Fruit fly (Drosophila melanogaster) whole organism, embryonic: ENCODE measurements around the gene CG11309.

Experiments
- Atf3 ChIP-seq: fragments of 200-800 bp; sonication (Bioruptor generic); optimal IDR thresholded peaks from 3 replicates; lab custom pipeline; 2016; ENCODE audit warnings: missing biosample characterization, missing genetic modification characterization
- Atf6 ChIP-seq: fragments of 200-800 bp; sonication (Bioruptor generic); IDR thresholded peaks from 2 replicates; pipeline ENCODE4 v1.3.6; 2022; ENCODE audit warnings: missing biosample characterization, missing genetic modification characterization
- Bteb2 ChIP-seq: fragments of 200-800 bp; sonication (Bioruptor generic); optimal IDR thresholded peaks from 2 replicates; lab custom pipeline; 2016; ENCODE audit warnings: missing biosample characterization, missing genetic modification characterization
- CG10462 ChIP-seq: fragments of 200-800 bp; sonication (Bioruptor generic); optimal IDR thresholded peaks from 2 replicates; lab custom pipeline; 2016; ENCODE audit warnings: missing biosample characterization, missing genetic modification characterization
- CG10979 ChIP-seq: fragments of 200-800 bp; sonication (Bioruptor generic); optimal IDR thresholded peaks from 2 replicates; lab custom pipeline; 2018; ENCODE audit warnings: missing biosample characterization, mild to moderate bottlenecking, missing genetic modification characterization, moderate library complexity
- CG12071 ChIP-seq: fragments of 200-800 bp; sonication (Bioruptor generic); optimal IDR thresholded peaks from 3 replicates; lab custom pipeline; 2018; ENCODE audit warnings: missing biosample characterization, mild to moderate bottlenecking, missing genetic modification characterization
- CG12219 ChIP-seq: fragments of 200-800 bp; sonication (Bioruptor generic); optimal IDR thresholded peaks from 3 replicates; lab custom pipeline; 2018; ENCODE audit warnings: missing biosample characterization, mild to moderate bottlenecking, missing genetic modification characterization
- CG1233 ChIP-seq: fragments of 200-800 bp; sonication (Bioruptor generic); optimal IDR thresholded peaks from 4 replicates; lab custom pipeline; 2018; ENCODE audit warnings: missing biosample characterization, mild to moderate bottlenecking, missing genetic modification characterization
- CG12744 ChIP-seq: fragments of 200-800 bp; sonication (Bioruptor generic); optimal IDR thresholded peaks from 2 replicates; lab custom pipeline; 2016; ENCODE audit warnings: missing biosample characterization, missing genetic modification characterization
- CG12769 ChIP-seq: fragments of 200-800 bp; sonication (Bioruptor generic); optimal IDR thresholded peaks from 2 replicates; lab custom pipeline; 2019; ENCODE audit warnings: missing biosample characterization, mild to moderate bottlenecking, missing genetic modification characterization, moderate library complexity
- CG1602 ChIP-seq: fragments of 200-800 bp; sonication (Bioruptor generic); optimal IDR thresholded peaks from 3 replicates; lab custom pipeline; 2016; ENCODE audit warnings: missing biosample characterization, missing genetic modification characterization
- CG1647 ChIP-seq: fragments of 200-800 bp; sonication (Bioruptor generic); optimal IDR thresholded peaks from 3 replicates; lab custom pipeline; 2016; ENCODE audit warnings: missing biosample characterization, missing genetic modification characterization
- CG17361 ChIP-seq: fragments of 200-800 bp; sonication (Bioruptor generic); IDR thresholded peaks from 3 replicates; pipeline ENCODE4 v1.3.6; 2022; ENCODE audit warnings: missing biosample characterization, missing genetic modification characterization
- CG17612 ChIP-seq: fragments of 200-800 bp; sonication (Bioruptor generic); IDR thresholded peaks from 2 replicates; pipeline ENCODE4 v1.3.6; 2022; ENCODE audit warnings: missing biosample characterization, missing genetic modification characterization
- CG18619 ChIP-seq: fragments of 200-800 bp; sonication (Bioruptor generic); optimal IDR thresholded peaks from 3 replicates; lab custom pipeline; 2017; ENCODE audit warnings: missing biosample characterization, mild to moderate bottlenecking, missing genetic modification characterization
- CG33557 ChIP-seq: fragments of 200-800 bp; sonication (Bioruptor generic); optimal IDR thresholded peaks from 2 replicates; lab custom pipeline; 2019; ENCODE audit warnings: missing biosample characterization, mild to moderate bottlenecking, missing genetic modification characterization, moderate library complexity
- CG42726 ChIP-seq: fragments of 200-800 bp; sonication (Bioruptor generic); IDR thresholded peaks from 2 replicates; pipeline ENCODE4 v1.3.6; 2022; ENCODE audit warnings: missing biosample characterization, missing genetic modification characterization; ENCODE audit not compliant: partially characterized antibody
- CG4617 ChIP-seq: fragments of 200-800 bp; sonication (Bioruptor generic); optimal IDR thresholded peaks from 3 replicates; lab custom pipeline; 2016; ENCODE audit warnings: missing biosample characterization, missing genetic modification characterization, borderline replicate concordance
- CG7357 ChIP-seq: fragments of 200-800 bp; sonication (Bioruptor generic); IDR thresholded peaks from 3 replicates; pipeline ENCODE4 v1.3.6; 2022; ENCODE audit warnings: missing biosample characterization, missing genetic modification characterization
- CG7745 ChIP-seq: fragments of 200-800 bp; sonication (Bioruptor generic); optimal IDR thresholded peaks from 2 replicates; lab custom pipeline; 2018; ENCODE audit warnings: missing biosample characterization, mild to moderate bottlenecking, missing genetic modification characterization, moderate library complexity
- CG7786 ChIP-seq: fragments of 200-800 bp; sonication (Bioruptor generic); optimal IDR thresholded peaks from 2 replicates; lab custom pipeline; 2016; ENCODE audit warnings: missing biosample characterization, missing genetic modification characterization
- CG8089 ChIP-seq: fragments of 200-800 bp; sonication (Bioruptor generic); optimal IDR thresholded peaks from 3 replicates; lab custom pipeline; 2016; ENCODE audit warnings: missing biosample characterization, missing genetic modification characterization
- CG9876 ChIP-seq: fragments of 200-800 bp; sonication (Bioruptor generic); optimal IDR thresholded peaks from 2 replicates; lab custom pipeline; 2016; ENCODE audit warnings: missing biosample characterization, missing genetic modification characterization
- CHES-1-like ChIP-seq: fragments of 200-800 bp; sonication (Bioruptor generic); optimal IDR thresholded peaks from 2 replicates; lab custom pipeline; 2016; ENCODE audit warnings: missing biosample characterization, missing genetic modification characterization
- E2f1 ChIP-seq: fragments of 200-800 bp; sonication (Bioruptor generic); IDR thresholded peaks from 2 replicates; pipeline ENCODE4 v1.3.6; 2022; ENCODE audit warnings: missing biosample characterization, missing genetic modification characterization
- Fer2 ChIP-seq: fragments of 200-800 bp; sonication (Bioruptor generic); optimal IDR thresholded peaks from 2 replicates; lab custom pipeline; 2018; ENCODE audit warnings: missing biosample characterization, mild to moderate bottlenecking, missing genetic modification characterization, moderate library complexity
- GATAe ChIP-seq: fragments of 200-800 bp; sonication (Bioruptor generic); conservative IDR thresholded peaks from 2 replicates; pipeline ENCODE4 v1.3.6; 2022; ENCODE audit warnings: missing biosample characterization, missing genetic modification characterization
- H15 ChIP-seq: fragments of 200-800 bp; sonication (Bioruptor generic); IDR thresholded peaks from 3 replicates; pipeline ENCODE4 v1.3.6; 2022; ENCODE audit warnings: missing biosample characterization, missing genetic modification characterization
- HLH3B ChIP-seq: fragments of 200-800 bp; sonication (Bioruptor generic); IDR thresholded peaks from 2 replicates; pipeline ENCODE4 v1.3.6; 2022; ENCODE audit warnings: missing biosample characterization, missing genetic modification characterization
- Lim3 ChIP-seq: fragments of 200-800 bp; sonication (Bioruptor generic); IDR thresholded peaks from 2 replicates; pipeline ENCODE4 v1.3.6; 2022; ENCODE audit warnings: missing biosample characterization, missing genetic modification characterization
- NC2α ChIP-seq: fragments of 200-800 bp; sonication (Bioruptor generic); optimal IDR thresholded peaks from 2 replicates; lab custom pipeline; 2016; ENCODE audit warnings: missing biosample characterization, missing genetic modification characterization
- NFAT ChIP-seq: fragments of 200-800 bp; sonication (Bioruptor generic); IDR thresholded peaks from 2 replicates; pipeline ENCODE4 v1.3.6; 2022; ENCODE audit warnings: missing biosample characterization, missing genetic modification characterization
- Neu2 ChIP-seq: fragments of 200-800 bp; sonication (Bioruptor generic); optimal IDR thresholded peaks from 3 replicates; lab custom pipeline; 2016; ENCODE audit warnings: missing biosample characterization, missing genetic modification characterization, borderline replicate concordance
- Pdp1 ChIP-seq, 2 experiments: fragments of 200-800 bp; sonication (Bioruptor generic); optimal IDR thresholded peaks; 3 replicates each; lab custom pipeline; 2016; ENCODE audit warnings: missing biosample characterization in 2 of 2, missing genetic modification characterization in 2 of 2, mild to moderate bottlenecking in 1 of 2, moderate library complexity in 1 of 2
- Rfx ChIP-seq: fragments of 200-800 bp; sonication (Bioruptor generic); IDR thresholded peaks from 2 replicates; pipeline ENCODE4 v1.3.6; 2022; ENCODE audit warnings: missing biosample characterization, missing genetic modification characterization
- Sox102F ChIP-seq: fragments of 200-800 bp; sonication (Bioruptor generic); optimal IDR thresholded peaks from 2 replicates; lab custom pipeline; 2018; ENCODE audit warnings: missing biosample characterization, mild to moderate bottlenecking, missing genetic modification characterization, moderate library complexity
- cg ChIP-seq: fragments of 200-800 bp; sonication (Bioruptor generic); optimal IDR thresholded peaks from 3 replicates; lab custom pipeline; 2019; ENCODE audit warnings: missing biosample characterization, mild to moderate bottlenecking, missing genetic modification characterization, moderate library complexity
- da ChIP-seq: fragments of 200-800 bp; sonication (Bioruptor generic); optimal IDR thresholded peaks from 2 replicates; lab custom pipeline; 2016; ENCODE audit warnings: missing biosample characterization, missing genetic modification characterization
- dpn ChIP-seq, 2 experiments: fragments of 200-800 bp; sonication (Bioruptor generic); optimal IDR thresholded peaks; 3 replicates each; lab custom pipeline; 2016; ENCODE audit warnings: missing biosample characterization in 2 of 2, missing genetic modification characterization in 2 of 2
- ems ChIP-seq: fragments of 200-800 bp; sonication (Bioruptor generic); optimal IDR thresholded peaks from 3 replicates; lab custom pipeline; 2016; ENCODE audit warnings: missing biosample characterization, missing genetic modification characterization
- en ChIP-seq: fragments of 200-800 bp; sonication (Bioruptor generic); optimal IDR thresholded peaks from 2 replicates; lab custom pipeline; 2016; ENCODE audit warnings: missing biosample characterization, missing genetic modification characterization
- hkb ChIP-seq, 2 experiments: fragments of 200-800 bp in 1 of 2; fragments of >200 bp in 1 of 2; sonication (Bioruptor generic) in 1 of 2; IDR thresholded peaks in 1 of 2; optimal IDR thresholded peaks in 1 of 2; 2 replicates each; pipeline versions ENCODE4 v1.3.6 to Lab custom; 2017 to 2022; ENCODE audit warnings: missing biosample characterization in 1 of 2, missing genetic modification characterization in 1 of 2
- kni ChIP-seq: fragments of 200-800 bp; sonication (Bioruptor generic); optimal IDR thresholded peaks from 3 replicates; lab custom pipeline; 2017; ENCODE audit warnings: mild to moderate bottlenecking, missing biosample characterization, missing genetic modification reagents, missing genetic modification characterization
- luna ChIP-seq: fragments of 200-800 bp; sonication (Bioruptor generic); optimal IDR thresholded peaks from 2 replicates; lab custom pipeline; 2016; ENCODE audit warnings: missing biosample characterization, missing genetic modification characterization
- nau ChIP-seq: fragments of 200-800 bp; sonication (Bioruptor generic); optimal IDR thresholded peaks from 3 replicates; lab custom pipeline; 2017; ENCODE audit warnings: missing biosample characterization, mild to moderate bottlenecking, missing genetic modification characterization, missing genetic modification reagents
- repo ChIP-seq: fragments of 200-800 bp; sonication (Bioruptor generic); optimal IDR thresholded peaks from 2 replicates; lab custom pipeline; 2016; ENCODE audit warnings: missing biosample characterization, missing genetic modification characterization
- tap ChIP-seq: fragments of 200-800 bp; optimal IDR thresholded peaks from 3 replicates; lab custom pipeline; 2019; ENCODE audit warnings: missing biosample characterization, mild to moderate bottlenecking, missing genetic modification characterization, moderate library complexity
- tx ChIP-seq: fragments of 200-800 bp; sonication (Bioruptor generic); optimal IDR thresholded peaks from 2 replicates; lab custom pipeline; 2016; ENCODE audit warnings: missing biosample characterization, missing genetic modification characterization

CG11309 gene

dm6 chr3L:21276296-21277257, 27.9 kb downstream of the CG11309 start (continued):
- TF ChIP-seq CG9876 (GFP tag; lab: Kevin White, UChicago) (peak; percentile 22), Pdp1 (GFP tag; optimal IDR thresholded peaks at IDR 0.05; lab: Kevin White, UChicago) (peak; percentile 74 to 78), CG12744 (GFP tag; lab: Kevin White, UChicago) (no peak), CG4617 (GFP tag; lab: Kevin White, UChicago) (no peak), Neu2 (peak; percentile 26), H15 (GFP tag; lab: Robert Waterston, UW) (0 out of 3 replicates have a peak, but pooled peaks have one; percentile 6), CHES-1-like (GFP tag; lab: Kevin White, UChicago) (peak; percentile 39), GATAe (no peak), CG12219 (GFP tag; lab: Kevin White, UChicago) (peak; percentile 24), CG18619 (GFP tag; lab: Kevin White, UChicago) (peak; percentile 59), repo (peak; percentile 21), CG10979 (tag; lab: Kevin White, UChicago) (peak; percentile 78), NFAT (GFP tag; lab: Robert Waterston, UW) (peak; percentile 37), kni (GFP tag; lab: Kevin White, UChicago) (peak; percentile 88), CG17612 (GFP tag; lab: Robert Waterston, UW) (no peak), Sox102F (peak; percentile 73), CG42726 (GFP tag; lab: Robert Waterston, UW) (no peak), tap (tag; lab: Kevin White, UChicago) (no peak), CG17361 (GFP tag; lab: Robert Waterston, UW) (peak; percentile 91), CG1647 (GFP tag; lab: Kevin White, UChicago) (no peak), Fer2 (tag; lab: Kevin White, UChicago) (no peak), CG8089 (GFP tag; lab: Kevin White, UChicago) (peak; percentile 18), hkb (optimal IDR thresholded peaks at IDR 0.05; lab: Kevin White, UChicago) (no peak), hkb (GFP tag; IDR thresholded peaks at IDR 0.05; lab: Robert Waterston, UW) (0 out of 2 replicates have a peak, but pooled peaks have one; percentile 39), da (no peak), CG7786 (GFP tag; lab: Kevin White, UChicago) (peak; percentile 68), Lim3 (GFP tag; lab: Robert Waterston, UW) (no peak), E2f1 (no peak), NC2α (GFP tag; lab: Kevin White, UChicago) (no peak), luna (GFP tag; lab: Kevin White, UChicago) (no peak), CG33557 (GFP tag; lab: Kevin White, UChicago) (peak; percentile 56), CG7357 (GFP tag; lab: Robert Waterston, UW) (no peak), CG12071 (GFP tag; lab: Kevin White, UChicago) (no peak), Atf6 (GFP tag; lab: Robert Waterston, UW) (peak; percentile 45; the same call in 1 of the 2 replicates), CG1602 (GFP tag; lab: Kevin White, UChicago) (peak; percentile 44), ems (GFP tag; lab: Kevin White, UChicago) (peak; percentile 40), CG1233 (GFP tag; lab: Kevin White, UChicago) (peak; percentile 45), HLH3B (peak; percentile 5; the same call in 1 of the 2 replicates), CG12769 (tag; lab: Kevin White, UChicago) (no peak), Rfx (GFP tag; lab: Robert Waterston, UW) (peak; percentile 33), dpn (GFP tag; optimal IDR thresholded peaks at IDR 0.05; lab: Kevin White, UChicago) (peak; percentile 53 to 61), CG10462 (GFP tag; lab: Kevin White, UChicago) (peak; percentile 34), nau (no peak), Atf3 (GFP tag; lab: Kevin White, UChicago) (no peak), tx (GFP tag; lab: Kevin White, UChicago) (peak; percentile 43), CG7745 (tag; lab: Kevin White, UChicago) (no peak), en (GFP tag; lab: Kevin White, UChicago) (peak; percentile 38), Bteb2 (GFP tag; lab: Kevin White, UChicago) (peak; percentile 61), cg (GFP tag; lab: Kevin White, UChicago) (no peak)
